Worm (Caenorhabditis elegans): ENCODE results near the gene clec-58.

The clec-58 gene

DNA sequence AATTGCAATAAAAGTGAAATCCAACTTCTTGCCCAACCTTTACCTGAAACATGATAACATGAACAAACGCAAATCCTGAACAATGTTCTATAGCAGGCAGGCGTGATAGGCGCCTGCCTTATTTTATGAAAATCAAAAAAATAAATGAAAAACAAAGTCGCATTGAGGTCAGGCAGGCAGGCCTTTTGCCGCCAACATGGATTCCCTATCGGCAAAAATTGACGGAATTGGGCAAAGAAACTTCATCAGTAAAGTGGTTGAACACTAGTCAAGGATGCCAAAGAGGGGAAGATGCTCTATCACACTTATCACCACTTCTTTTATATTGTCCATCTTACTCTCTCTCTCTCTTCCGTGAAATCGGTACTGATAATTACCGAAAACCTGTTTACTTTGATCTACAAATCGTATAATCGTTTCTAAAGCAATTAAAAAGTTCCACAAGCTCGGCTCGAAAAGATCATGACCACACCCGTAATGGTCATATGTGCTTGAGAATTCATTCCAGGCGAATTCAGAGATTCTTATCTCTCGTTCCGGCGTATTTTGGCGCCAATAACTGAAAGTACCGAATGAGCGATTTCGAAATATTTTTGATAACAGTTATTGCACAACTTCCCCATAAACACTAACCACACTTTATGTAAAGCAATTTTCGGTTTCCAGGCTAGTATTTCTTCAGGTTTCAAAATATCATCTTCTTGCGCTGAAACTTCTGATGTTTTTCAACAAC is 6.1 kb upstream of the clec-58 start, which contains the start of the genes clec-60 and ZK666.11:
Gene clec-60, minus strand, starts transcription at position 51 of the 733 bp plus-strand sequence.
Gene ZK666.11, plus strand, starts transcription at position 699 of the 733 bp plus-strand sequence.
- TF ChIP-seq tag-97 (GFP tag; IDR thresholded peaks at IDR 0.05) (no peak), hlh-11 (tag; optimal IDR thresholded peaks at IDR 0.05) (peak; percentile 37), nhr-28 (tag; optimal IDR thresholded peaks at IDR 0.05) (peak; percentile 73), daf-16 (GFP tag; optimal IDR thresholded peaks at IDR 0.05) (no peak), daf-16 (tag; optimal IDR thresholded peaks at IDR 0.05) (no peak), dmd-6 (GFP tag; IDR thresholded peaks at IDR 0.05) (peak; percentile 27; the same call in 1 of the 2 replicates), pqm-1 (tag; optimal IDR thresholded peaks at IDR 0.05) (peak; percentile 2), zag-1 (tag; optimal IDR thresholded peaks at IDR 0.05) (no peak)

DNA sequence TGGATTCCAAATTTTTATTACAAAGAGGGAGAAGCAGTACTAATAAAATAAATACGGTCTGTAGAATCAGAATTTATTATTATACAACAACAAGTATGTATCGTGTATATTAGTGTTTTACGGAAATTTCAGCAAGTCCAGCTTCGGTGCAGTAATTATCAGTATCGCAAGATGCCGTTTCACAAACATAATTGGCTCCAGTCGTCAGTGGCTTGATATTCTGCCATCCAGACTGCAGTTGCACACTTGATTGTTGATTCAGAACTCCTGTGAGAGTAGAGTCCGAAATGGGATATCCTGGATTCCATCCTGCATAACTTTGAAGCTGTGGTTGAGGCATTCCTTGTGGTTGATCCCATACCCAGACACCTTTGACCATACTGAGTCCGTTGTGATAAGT is 4.1 kb upstream of the clec-58 start:
- peak; percentile 91 for TF ChIP-seq aha-1 (tag)
- TF ChIP-seq snpc-4 (tag; optimal IDR thresholded peaks at IDR 0.05) = no peak
- no peak for TF ChIP-seq F10B5.3 (tag; optimal IDR thresholded peaks at IDR 0.05)
- TF ChIP-seq dmd-9 (GFP tag; IDR thresholded peaks at IDR 0.05) = no peak
- TF ChIP-seq F44E2.7 (GFP tag; IDR thresholded peaks at IDR 0.05) = no peak
- TF ChIP-seq ztf-7 (tag; optimal IDR thresholded peaks at IDR 0.05) = no peak
- TF ChIP-seq rbr-2 (tag; optimal IDR thresholded peaks at IDR 0.05) = no peak

DNA sequence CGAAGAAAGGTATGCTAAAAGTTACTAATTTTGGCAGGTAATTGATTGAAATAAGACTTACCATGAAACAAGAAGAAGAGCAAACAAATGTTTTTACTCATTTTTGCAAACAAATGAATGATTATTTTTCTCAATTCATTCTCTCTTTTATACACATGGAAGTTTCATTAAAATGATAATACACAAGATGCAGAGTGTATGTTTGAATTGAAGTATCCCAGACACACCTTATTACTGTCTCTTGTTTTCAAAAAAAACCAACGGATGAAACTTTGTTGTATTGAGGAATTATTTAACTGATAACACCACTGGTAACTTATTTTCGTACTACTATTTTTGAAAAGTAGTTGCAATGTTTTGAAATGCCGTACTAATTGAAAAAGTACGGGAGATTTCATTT is 3.4 kb upstream of the clec-58 start, which contains the start of gene clec-59:
Gene clec-59, minus strand, starts transcription at position 101 of the 400 bp plus-strand sequence.
- TF ChIP-seq lin-15B (tag; optimal IDR thresholded peaks at IDR 0.05) (no peak), unc-130 (GFP tag; optimal IDR thresholded peaks at IDR 0.05) (no peak), ceh-62 (tag; optimal IDR thresholded peaks at IDR 0.05) (no peak), jun-1 (tag; optimal IDR thresholded peaks at IDR 0.05) (no peak), dmd-6 (GFP tag; IDR thresholded peaks at IDR 0.05) (no peak), attf-4 (tag; optimal IDR thresholded peaks at IDR 0.05) (no peak), ceh-44 (GFP tag; IDR thresholded peaks at IDR 0.05) (no peak), ztf-11 (tag; optimal IDR thresholded peaks at IDR 0.05) (no peak), F10B5.3 (tag; optimal IDR thresholded peaks at IDR 0.05) (no peak), lin-39 (tag; optimal IDR thresholded peaks at IDR 0.05) (no peak), lin-13 (GFP tag; optimal IDR thresholded peaks at IDR 0.05) (no peak), nhr-48 (tag; optimal IDR thresholded peaks at IDR 0.05) (no peak), aly-2 (tag; optimal IDR thresholded peaks at IDR 0.05) (no peak)

DNA sequence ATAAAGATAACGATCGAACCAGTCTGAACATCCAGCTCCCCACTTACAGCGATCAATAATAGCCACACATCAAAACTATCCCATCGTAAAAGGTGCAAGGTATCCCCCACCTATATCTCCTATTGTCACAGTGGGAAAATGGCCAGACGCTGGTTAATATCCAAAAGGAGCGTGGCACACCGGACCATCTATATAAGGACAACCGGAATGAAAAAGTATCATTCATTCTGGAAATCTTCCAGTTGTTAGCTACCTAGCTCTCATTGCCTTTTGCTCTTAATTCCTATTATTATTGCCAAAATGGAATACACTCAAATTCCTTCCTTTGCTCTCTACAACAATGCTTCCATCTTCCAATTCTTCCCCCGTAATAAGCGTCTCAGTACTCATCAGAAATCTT is 1.0 kb upstream of the clec-58 start, which contains the start of gene ZK666.4:
Gene ZK666.4, plus strand, starts transcription at position 301 of the 400 bp plus-strand sequence.
- no peak for TF ChIP-seq daf-8 (GFP tag; IDR thresholded peaks at IDR 0.05)
- TF ChIP-seq hmg-1.1 (GFP tag; IDR thresholded peaks at IDR 0.05) = no peak
- no peak for TF ChIP-seq F49E8.2 (tag; optimal IDR thresholded peaks at IDR 0.05; ENCODE audit: borderline replicate concordance)
- TF ChIP-seq egl-43 (GFP tag; IDR thresholded peaks at IDR 0.05) = no peak
- no peak for TF ChIP-seq zip-11 (GFP tag; IDR thresholded peaks at IDR 0.05)
- TF ChIP-seq mes-2 (tag; optimal IDR thresholded peaks at IDR 0.05; ENCODE audit: poor library complexity, severe bottlenecking) = no peak

DNA sequence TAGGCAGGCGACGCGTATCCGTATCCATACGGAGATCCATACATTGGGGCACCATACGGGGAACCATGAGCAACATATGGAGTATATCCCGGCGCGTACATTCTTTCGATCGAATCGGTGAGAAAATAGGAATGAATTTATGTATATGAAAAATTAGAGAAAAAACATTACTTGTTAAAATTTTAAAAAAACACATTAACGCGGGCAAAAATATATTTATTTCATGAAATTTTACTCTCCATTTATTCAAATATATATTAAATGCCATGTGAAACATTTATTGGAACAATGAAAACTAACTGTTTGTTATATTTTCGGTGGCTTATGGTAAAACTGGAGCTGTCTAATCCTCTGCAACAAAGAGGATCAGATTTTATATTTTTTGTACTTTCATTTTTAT is 4.1 kb downstream of the clec-58 start, which contains the start of gene ZK666.2:
Gene ZK666.2, minus strand, starts transcription at position 101 of the 400 bp plus-strand sequence.
- TF ChIP-seq dpl-1 (GFP tag; optimal IDR thresholded peaks at IDR 0.05) (no peak), mxl-3 (GFP tag; optimal IDR thresholded peaks at IDR 0.05) (no peak), egl-43 (GFP tag; IDR thresholded peaks at IDR 0.05) (no peak), nhr-28 (tag; optimal IDR thresholded peaks at IDR 0.05) (no peak), spr-1 (tag; optimal IDR thresholded peaks at IDR 0.05) (no peak), set-16 (GFP tag; IDR thresholded peaks at IDR 0.05) (no peak), lsy-2 (tag; optimal IDR thresholded peaks at IDR 0.05) (no peak), pqm-1 (tag; optimal IDR thresholded peaks at IDR 0.05) (no peak), ceh-44 (GFP tag; IDR thresholded peaks at IDR 0.05) (no peak), unc-130 (GFP tag; optimal IDR thresholded peaks at IDR 0.05) (no peak), Y105C5A.15 (GFP tag; IDR thresholded peaks at IDR 0.05) (no peak), hlh-11 (tag; optimal IDR thresholded peaks at IDR 0.05) (no peak), zag-1 (tag; optimal IDR thresholded peaks at IDR 0.05) (no peak), ZK546.5 (tag; optimal IDR thresholded peaks at IDR 0.05) (no peak), F10B5.3 (tag; optimal IDR thresholded peaks at IDR 0.05) (no peak)
